Worm (Caenorhabditis elegans) whole organism, mixed stage, embryonic: Measurements from ENCODE around the gene col-139.

ENCODE experiments used
- ceh-39 ChIP-seq: fragments of 150-350 bp; optimal IDR thresholded peaks from 2 replicates; lab custom pipeline; 2014; ENCODE audit warnings: missing biosample characterization, missing genetic modification characterization
- ces-1 ChIP-seq: fragments of 150-350 bp; optimal IDR thresholded peaks from 2 replicates; lab custom pipeline; 2014; ENCODE audit warnings: missing biosample characterization, missing genetic modification reagents, missing genetic modification characterization
- cnd-1 ChIP-seq: fragments of 200-800 bp; sonication (Bioruptor generic); optimal IDR thresholded peaks from 2 replicates; lab custom pipeline; 2018; ENCODE audit warnings: mild to moderate bottlenecking, missing genetic modification characterization, missing compliant biosample characterization
- lin-13 ChIP-seq: fragments of 150-350 bp; optimal IDR thresholded peaks from 2 replicates; lab custom pipeline; 2014; ENCODE audit warnings: missing biosample characterization, missing genetic modification characterization
- lin-32 ChIP-seq: fragments of 200-800 bp; sonication (Bioruptor generic); optimal IDR thresholded peaks from 2 replicates; lab custom pipeline; 2018; ENCODE audit warnings: mild to moderate bottlenecking, missing genetic modification characterization, missing compliant biosample characterization
- nhr-12 ChIP-seq: fragments of 150-350 bp; optimal IDR thresholded peaks from 2 replicates; lab custom pipeline; 2014; ENCODE audit warnings: missing biosample characterization, missing genetic modification characterization
- nhr-237 ChIP-seq: fragments of 150-350 bp; optimal IDR thresholded peaks from 2 replicates; lab custom pipeline; 2014; ENCODE audit warnings: missing biosample characterization, missing genetic modification characterization
- pha-4 ChIP-seq: fragments of 150-350 bp; optimal IDR thresholded peaks from 2 replicates; lab custom pipeline; 2018; ENCODE audit warnings: missing biosample characterization, missing genetic modification reagents, missing genetic modification characterization
- snpc-4 ChIP-seq: fragments of 150-350 bp; optimal IDR thresholded peaks from 2 replicates; lab custom pipeline; 2014; ENCODE audit warnings: missing biosample characterization, missing genetic modification characterization
- unc-62 ChIP-seq: fragments of 150-350 bp; optimal IDR thresholded peaks from 2 replicates; lab custom pipeline; 2014; ENCODE audit warnings: missing biosample characterization, missing genetic modification reagents, missing genetic modification characterization
- ztf-11 ChIP-seq: fragments of 150-350 bp; optimal IDR thresholded peaks from 2 replicates; lab custom pipeline; 2014; ENCODE audit warnings: missing biosample characterization, missing genetic modification characterization

DNA sequence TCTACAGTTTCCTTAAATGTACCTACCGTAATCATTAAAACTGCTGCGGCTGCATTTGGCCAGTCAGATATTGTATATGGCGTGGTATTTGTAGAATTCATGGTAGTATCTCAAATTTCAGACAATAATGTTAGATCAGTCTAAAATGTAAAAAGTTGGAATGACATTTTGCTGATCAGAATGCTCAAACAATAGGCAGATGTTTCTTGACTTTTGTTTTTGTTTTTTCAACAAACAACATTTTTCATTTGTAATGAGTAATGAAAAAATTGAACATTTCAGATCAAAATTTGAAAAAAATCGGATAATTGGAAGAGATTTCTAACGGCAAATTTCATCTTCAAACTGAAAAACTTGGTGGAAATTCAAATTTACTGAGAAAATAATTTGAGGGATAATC lies 14.9 kb upstream of the col-139 start, which contains the start of gene srx-77:
- TF ChIP-seq lin-13 (no peak), ceh-39 (tag; lab: Kevin White, UChicago) (no peak), ces-1 (GFP tag; lab: Kevin White, UChicago) (no peak), unc-62 (GFP tag; lab: Kevin White, UChicago) (no peak), lin-32 (GFP tag; lab: Kevin White, UChicago) (no peak), nhr-12 (tag; lab: Kevin White, UChicago) (no peak), cnd-1 (tag; lab: Kevin White, UChicago) (no peak), ztf-11 (tag; lab: Kevin White, UChicago) (no peak), pha-4 (tag; lab: Kevin White, UChicago) (no peak), nhr-237 (tag; lab: Kevin White, UChicago) (no peak), snpc-4 (tag; lab: Kevin White, UChicago) (no peak)
